Fruit fly (Drosophila melanogaster) S2 (cell line): ENCODE measurements around the gene rdgA.

Experiments
- CG8478 ChIP-seq: fragments of >200 bp; optimal IDR thresholded peaks from 2 replicates; lab custom pipeline; 2018
- CTCF ChIP-seq, 2 experiments: fragments of >200 bp; optimal IDR thresholded peaks; 2 replicates each; lab custom pipeline; 2018

dm6 chrX:8891565-8892276, 15.1 kb upstream of the rdgA start:
- TF ChIP-seq CG8478 (lab: Kevin White, UChicago) (no peak), CTCF (optimal IDR thresholded peaks at IDR 0.05; lab: Kevin White, UChicago) (no peak)
